Worm (Caenorhabditis elegans): Measurements from ENCODE around the gene str-205.

DNA sequence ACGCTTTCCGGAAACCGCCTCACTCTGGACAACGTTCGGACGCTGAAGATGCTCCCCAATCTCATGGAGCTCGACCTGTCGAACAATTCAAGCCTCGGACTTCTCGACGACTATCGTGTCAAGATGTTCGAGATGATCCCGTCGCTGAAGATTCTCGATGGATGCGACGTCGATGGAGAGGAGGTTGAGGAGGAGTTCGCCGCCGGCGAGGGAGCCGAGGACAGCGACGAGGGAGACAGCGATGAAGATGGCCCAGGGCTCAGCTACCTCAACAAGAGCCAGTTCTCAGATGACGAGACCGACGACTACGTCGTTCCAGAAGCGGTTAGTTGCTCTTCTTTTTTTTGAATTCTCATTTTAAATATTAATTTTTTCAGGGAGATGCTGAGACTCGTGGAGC is 39.0 kb downstream of the str-205 start:
- TF ChIP-seq jun-1 (tag; optimal IDR thresholded peaks at IDR 0.05): no peak
- TF ChIP-seq lin-15B (tag; optimal IDR thresholded peaks at IDR 0.05): no peak
- TF ChIP-seq ztf-11 (tag; optimal IDR thresholded peaks at IDR 0.05): no peak
- no peak for TF ChIP-seq zag-1 (tag; optimal IDR thresholded peaks at IDR 0.05)
- no peak for TF ChIP-seq nhr-237 (tag; optimal IDR thresholded peaks at IDR 0.05)
- no peak for TF ChIP-seq unc-39 (tag; optimal IDR thresholded peaks at IDR 0.05)
- TF ChIP-seq nhr-77 (tag; optimal IDR thresholded peaks at IDR 0.05): no peak
- TF ChIP-seq pqm-1 (tag; optimal IDR thresholded peaks at IDR 0.05): no peak
- TF ChIP-seq ama-1 (optimal IDR thresholded peaks at IDR 0.05): no peak
- TF ChIP-seq egl-27 (tag; optimal IDR thresholded peaks at IDR 0.05): no peak

Measured in whole organism, L3 larva.